Worm (Caenorhabditis elegans) whole organism, late embryonic: ENCODE measurements around the gene ttb-1.

Source experiments
- C08G9.2 ChIP-seq: sonication (generic microtip); optimal IDR thresholded peaks from 2 replicates; lab custom pipeline; 2016; ENCODE audit warnings: mild to moderate bottlenecking, missing genetic modification characterization, moderate library complexity, missing compliant biosample characterization
- C38D4.7 ChIP-seq: fragments of 200-800 bp; sonication (Bioruptor generic); optimal IDR thresholded peaks from 2 replicates; lab custom pipeline; 2018; ENCODE audit warnings: mild to moderate bottlenecking, missing genetic modification characterization, moderate library complexity, missing compliant biosample characterization
- K02D7.2 ChIP-seq: sonication (generic microtip); optimal IDR thresholded peaks from 2 replicates; lab custom pipeline; 2017; ENCODE audit warnings: mild to moderate bottlenecking, missing genetic modification characterization, missing compliant biosample characterization
- K09A11.1 ChIP-seq: sonication (generic microtip); optimal IDR thresholded peaks from 2 replicates; lab custom pipeline; 2017; ENCODE audit warnings: antibody characterized with exemption, mild to moderate bottlenecking, missing genetic modification characterization, missing compliant biosample characterization; ENCODE audit not compliant: insufficient read depth
- ahr-1 ChIP-seq: sonication (generic microtip); optimal IDR thresholded peaks from 2 replicates; lab custom pipeline; 2016; ENCODE audit warnings: missing genetic modification characterization, missing compliant biosample characterization
- ama-1 ChIP-seq: fragments of 150-350 bp; optimal IDR thresholded peaks from 2 replicates; lab custom pipeline; 2014
- ceh-18 ChIP-seq: sonication (generic microtip); optimal IDR thresholded peaks from 2 replicates; lab custom pipeline; 2016; ENCODE audit warnings: missing genetic modification characterization, missing compliant biosample characterization
- ceh-19 ChIP-seq: fragments of 200-800 bp; sonication (Bioruptor generic); optimal IDR thresholded peaks from 2 replicates; lab custom pipeline; 2018; ENCODE audit warnings: mild to moderate bottlenecking, missing genetic modification characterization, missing compliant biosample characterization
- ceh-2 ChIP-seq: sonication (generic microtip); optimal IDR thresholded peaks from 2 replicates; lab custom pipeline; 2016; ENCODE audit warnings: missing genotype, missing genetic modification characterization, missing compliant biosample characterization
- ceh-30 ChIP-seq: fragments of 150-350 bp; optimal IDR thresholded peaks from 2 replicates; lab custom pipeline; 2014; ENCODE audit warnings: missing biosample characterization, missing genetic modification characterization
- ceh-45 ChIP-seq: fragments of 200-800 bp; sonication (Bioruptor generic); IDR thresholded peaks from 2 replicates; pipeline ENCODE4 v1.3.6; 2022; ENCODE audit warnings: missing genetic modification reagents, missing genetic modification characterization, missing compliant biosample characterization
- ceh-6 ChIP-seq: fragments of 200-800 bp; sonication (Bioruptor generic); optimal IDR thresholded peaks from 2 replicates; lab custom pipeline; 2018; ENCODE audit warnings: mild to moderate bottlenecking, missing genetic modification characterization, missing compliant biosample characterization
- dmd-4 ChIP-seq: sonication (generic microtip); optimal IDR thresholded peaks from 2 replicates; lab custom pipeline; 2016; ENCODE audit warnings: borderline replicate concordance, missing genetic modification characterization, missing compliant biosample characterization
- elt-4 ChIP-seq: sonication (generic microtip); optimal IDR thresholded peaks from 2 replicates; lab custom pipeline; 2016; ENCODE audit warnings: missing genetic modification characterization, missing compliant biosample characterization
- eyg-1 ChIP-seq: sonication (generic microtip); optimal IDR thresholded peaks from 2 replicates; lab custom pipeline; 2016; ENCODE audit warnings: missing genotype, missing genetic modification characterization, missing compliant biosample characterization
- fkh-10 ChIP-seq: fragments of 150-350 bp; optimal IDR thresholded peaks from 2 replicates; lab custom pipeline; 2014; ENCODE audit warnings: missing biosample characterization, missing genetic modification reagents, missing genetic modification characterization
- fkh-6 ChIP-seq: sonication (generic microtip); optimal IDR thresholded peaks from 2 replicates; lab custom pipeline; 2016; ENCODE audit warnings: missing genetic modification characterization, missing compliant biosample characterization
- hlh-13 ChIP-seq: fragments of 200-800 bp; sonication (Bioruptor generic); optimal IDR thresholded peaks from 2 replicates; lab custom pipeline; 2018; ENCODE audit warnings: mild to moderate bottlenecking, missing genetic modification characterization, missing compliant biosample characterization
- lin-11 ChIP-seq: fragments of 200-800 bp; sonication (Bioruptor generic); optimal IDR thresholded peaks from 2 replicates; lab custom pipeline; 2018; ENCODE audit warnings: mild to moderate bottlenecking, missing genetic modification characterization, missing compliant biosample characterization
- madf-2 ChIP-seq: sonication (generic microtip); optimal IDR thresholded peaks from 2 replicates; lab custom pipeline; 2017; ENCODE audit warnings: missing genetic modification characterization, missing compliant biosample characterization
- mec-3 ChIP-seq: sonication (generic microtip); optimal IDR thresholded peaks from 2 replicates; lab custom pipeline; 2016; ENCODE audit warnings: borderline replicate concordance, missing genetic modification characterization, missing compliant biosample characterization
- nhr-11 ChIP-seq: fragments of 150-350 bp; optimal IDR thresholded peaks from 2 replicates; lab custom pipeline; 2014; ENCODE audit warnings: missing biosample characterization, missing genetic modification characterization
- nhr-232 ChIP-seq: sonication (generic microtip); optimal IDR thresholded peaks from 2 replicates; lab custom pipeline; 2016; ENCODE audit warnings: missing genetic modification characterization, missing compliant biosample characterization
- odd-2 ChIP-seq: sonication (generic microtip); optimal IDR thresholded peaks from 2 replicates; lab custom pipeline; 2017; ENCODE audit warnings: antibody characterized with exemption, mild to moderate bottlenecking, missing genetic modification characterization, missing compliant biosample characterization
- pha-2 ChIP-seq: sonication (generic microtip); optimal IDR thresholded peaks from 2 replicates; lab custom pipeline; 2017; ENCODE audit warnings: mild to moderate bottlenecking, missing genetic modification characterization, missing compliant biosample characterization
- pha-4 ChIP-seq: fragments of 150-350 bp; optimal IDR thresholded peaks from 2 replicates; lab custom pipeline; 2018; ENCODE audit warnings: missing biosample characterization, missing genetic modification reagents, missing genetic modification characterization
- pros-1 ChIP-seq: fragments of 150-350 bp; optimal IDR thresholded peaks from 2 replicates; lab custom pipeline; 2014; ENCODE audit warnings: missing biosample characterization, missing genetic modification reagents, missing genetic modification characterization
- rnt-1 ChIP-seq: sonication (generic microtip); optimal IDR thresholded peaks from 2 replicates; lab custom pipeline; 2016; ENCODE audit warnings: missing genetic modification characterization, missing compliant biosample characterization
- sox-2 ChIP-seq: fragments of 200-800 bp; sonication (Bioruptor generic); IDR thresholded peaks from 2 replicates; pipeline ENCODE4 v1.3.6; 2022; ENCODE audit warnings: missing genetic modification reagents, missing genetic modification characterization, missing compliant biosample characterization
- sox-4 ChIP-seq: sonication (generic microtip); optimal IDR thresholded peaks from 2 replicates; lab custom pipeline; 2017; ENCODE audit warnings: mild to moderate bottlenecking, missing genetic modification characterization, inconsistent platforms, missing compliant biosample characterization
- tbx-7 ChIP-seq: sonication (generic microtip); optimal IDR thresholded peaks from 2 replicates; lab custom pipeline; 2016; ENCODE audit warnings: missing genotype, missing genetic modification characterization, missing compliant biosample characterization
- unc-3 ChIP-seq, 2 experiments: fragments of 200-800 bp in 1 of 2; sonication (Bioruptor generic) in 1 of 2; sonication (generic microtip) in 1 of 2; conservative IDR thresholded peaks in 1 of 2; optimal IDR thresholded peaks in 1 of 2; 2 replicates each; pipeline versions ENCODE4 v1.3.6 to Lab custom; 2016 to 2022; ENCODE audit warnings: missing compliant biosample characterization in 2 of 2, missing genetic modification characterization in 2 of 2, missing genetic modification reagents in 1 of 2
- unc-42 ChIP-seq: sonication (generic microtip); optimal IDR thresholded peaks from 2 replicates; lab custom pipeline; 2016; ENCODE audit warnings: missing genotype, missing genetic modification characterization, missing compliant biosample characterization
- unc-55 ChIP-seq: sonication (generic microtip); optimal IDR thresholded peaks from 2 replicates; lab custom pipeline; 2017; ENCODE audit warnings: missing biosample characterization, missing genetic modification reagents, missing genetic modification characterization
- zip-5 ChIP-seq: sonication (generic microtip); optimal IDR thresholded peaks from 2 replicates; lab custom pipeline; 2016; ENCODE audit warnings: missing genetic modification characterization, missing compliant biosample characterization
- ztf-16 ChIP-seq: sonication (generic microtip); optimal IDR thresholded peaks from 2 replicates; lab custom pipeline; 2017; ENCODE audit warnings: missing genetic modification characterization, missing compliant biosample characterization

Gene ttb-1

ce11 chrV:141257-141656 is 15.4 kb upstream of the ttb-1 start, which contains the start of gene W03F9.11:
Gene W03F9.11 (minus strand): TSS chrV:141357.
- TF ChIP-seq hlh-13 (no peak), pha-4 (tag; lab: Kevin White, UChicago) (no peak), ahr-1 (tag; lab: Kevin White, UChicago) (no peak), elt-4 (no peak)

ce11 chrV:144794-145193 is 11.8 kb upstream of the ttb-1 start, which contains the start of gene srh-82:
Gene srh-82 (plus strand): TSS chrV:145094.
- TF ChIP-seq C08G9.2 (tag; lab: Kevin White, UChicago) (no peak), unc-55 (no peak), C38D4.7 (no peak), nhr-11 (no peak), dmd-4 (tag; lab: Kevin White, UChicago) (no peak), fkh-6 (no peak), ztf-16 (tag; lab: Kevin White, UChicago) (no peak), fkh-10 (no peak), sox-2 (GFP tag; lab: Robert Waterston, UW) (no peak), tbx-7 (tag; lab: Kevin White, UChicago) (no peak), K09A11.1 (tag; lab: Kevin White, UChicago) (no peak), lin-11 (no peak), eyg-1 (no peak), unc-3 (GFP tag; conservative IDR thresholded peaks at IDR 0.05; lab: Robert Waterston, UW) (no peak), unc-3 (tag; optimal IDR thresholded peaks at IDR 0.05; lab: Kevin White, UChicago) (no peak), ceh-18 (tag; lab: Kevin White, UChicago) (no peak), pha-2 (tag; lab: Kevin White, UChicago) (no peak)
- TF ChIP-seq, all 69 proteins: peak for 0

ce11 chrV:145694-146093 is 10.9 kb upstream of the ttb-1 start:
- TF ChIP-seq mec-3 (tag; lab: Kevin White, UChicago) (no peak), tbx-7 (tag; lab: Kevin White, UChicago) (no peak), eyg-1 (no peak), ceh-18 (tag; lab: Kevin White, UChicago) (no peak), sox-4 (tag; lab: Kevin White, UChicago) (no peak)

ce11 chrV:150059-150458 is 6.6 kb upstream of the ttb-1 start:
- no peak for TF ChIP-seq unc-42 (tag; lab: Kevin White, UChicago)
- TF ChIP-seq K02D7.2 (tag; lab: Kevin White, UChicago), result no peak
- TF ChIP-seq zip-5, result no peak
- TF ChIP-seq ceh-45, result no peak
- TF ChIP-seq ceh-6, result no peak
- no peak for TF ChIP-seq ama-1 (lab: Kevin White, UChicago)
- no peak for TF ChIP-seq odd-2 (tag; lab: Kevin White, UChicago)
- no peak for TF ChIP-seq nhr-232 (tag; lab: Kevin White, UChicago)
- no peak for TF ChIP-seq C08G9.2 (tag; lab: Kevin White, UChicago)
- TF ChIP-seq pros-1 (tag; lab: Kevin White, UChicago), result no peak
- no peak for TF ChIP-seq ceh-18 (tag; lab: Kevin White, UChicago)
- TF ChIP-seq ceh-2 (tag; lab: Kevin White, UChicago), result no peak
- no peak for TF ChIP-seq eyg-1
- TF ChIP-seq rnt-1, result no peak
- no peak for TF ChIP-seq ceh-30 (tag; lab: Kevin White, UChicago)
- no peak for TF ChIP-seq madf-2
- TF ChIP-seq ceh-19, result no peak
- TF ChIP-seq mec-3 (tag; lab: Kevin White, UChicago), result no peak
- TF ChIP-seq K09A11.1 (tag; lab: Kevin White, UChicago), result no peak
